Worm (Caenorhabditis elegans) whole organism, young adult: ENCODE data around the gene mcm-7.

Experiments used
- B0035.1 ChIP-seq: sonication (generic microtip); optimal IDR thresholded peaks from 2 replicates; lab custom pipeline; 2016; ENCODE audit warnings: missing genetic modification characterization, mild to moderate bottlenecking, missing compliant biosample characterization, missing genotype, missing genetic modification reagents
- B0261.1 ChIP-seq: sonication (generic microtip); optimal IDR thresholded peaks from 2 replicates; lab custom pipeline; 2016; ENCODE audit warnings: mild to moderate bottlenecking, missing genetic modification characterization, moderate library complexity, missing compliant biosample characterization
- C06A6.2 ChIP-seq: fragments of 200-800 bp; sonication (Bioruptor generic); conservative IDR thresholded peaks from 2 replicates; pipeline ENCODE4 v1.3.6; 2022; ENCODE audit warnings: missing genetic modification characterization, missing compliant biosample characterization
- D2030.7 ChIP-seq: fragments of 200-800 bp; sonication (Bioruptor generic); IDR thresholded peaks from 2 replicates; pipeline ENCODE4 v1.3.6; 2022; ENCODE audit warnings: missing genetic modification reagents, missing genetic modification characterization, missing compliant biosample characterization
- T07F8.4 ChIP-seq: sonication (generic microtip); optimal IDR thresholded peaks from 2 replicates; lab custom pipeline; 2016; ENCODE audit warnings: mild to moderate bottlenecking, missing genetic modification characterization, moderate library complexity, missing compliant biosample characterization
- T26A5.8 ChIP-seq: sonication (generic microtip); optimal IDR thresholded peaks from 2 replicates; lab custom pipeline; 2016; ENCODE audit warnings: missing genetic modification characterization, missing compliant biosample characterization
- Y79H2A.3 ChIP-seq: fragments of 200-800 bp; sonication (Bioruptor generic); conservative IDR thresholded peaks from 2 replicates; pipeline ENCODE4 v1.3.6; 2022; ENCODE audit warnings: missing genetic modification reagents, missing genetic modification characterization, missing compliant biosample characterization
- ZK185.1 ChIP-seq: sonication (generic microtip); optimal IDR thresholded peaks from 2 replicates; lab custom pipeline; 2016; ENCODE audit warnings: mild to moderate bottlenecking, missing genetic modification characterization, missing compliant biosample characterization; ENCODE audit not compliant: poor library complexity, severe bottlenecking
- attf-6 ChIP-seq: fragments of 200-800 bp; sonication (Bioruptor generic); IDR thresholded peaks from 2 replicates; pipeline ENCODE4 v1.3.6; 2022; ENCODE audit warnings: missing genetic modification reagents, missing genetic modification characterization, missing compliant biosample characterization
- ceh-91 ChIP-seq: fragments of 200-800 bp; sonication (Bioruptor generic); IDR thresholded peaks from 2 replicates; pipeline ENCODE4 v1.3.6; 2022; ENCODE audit warnings: missing genetic modification reagents, missing genetic modification characterization, missing compliant biosample characterization
- chd-7 ChIP-seq: sonication (generic microtip); optimal IDR thresholded peaks from 2 replicates; lab custom pipeline; 2016; ENCODE audit warnings: mild to moderate bottlenecking, missing genetic modification characterization, moderate library complexity, missing compliant biosample characterization
- efl-1 ChIP-seq: fragments of 150-350 bp; optimal IDR thresholded peaks from 2 replicates; lab custom pipeline; 2014; ENCODE audit warnings: missing biosample characterization, missing genetic modification reagents, missing genetic modification characterization
- egl-18 ChIP-seq: fragments of 200-800 bp; sonication (Bioruptor generic); IDR thresholded peaks from 2 replicates; pipeline ENCODE4 v1.3.6; 2022; ENCODE audit warnings: missing genetic modification reagents, missing genetic modification characterization, missing compliant biosample characterization
- egl-44 ChIP-seq: fragments of 200-800 bp; sonication (Bioruptor generic); IDR thresholded peaks from 2 replicates; pipeline ENCODE4 v1.3.6; 2022; ENCODE audit warnings: missing genetic modification reagents, missing genetic modification characterization, missing compliant biosample characterization
- egrh-3 ChIP-seq: fragments of 200-800 bp; sonication (Bioruptor generic); IDR thresholded peaks from 2 replicates; pipeline ENCODE4 v1.3.6; 2022; ENCODE audit warnings: missing genetic modification reagents, missing genetic modification characterization, missing compliant biosample characterization
- ets-4 ChIP-seq: fragments of 200-800 bp; sonication (Bioruptor generic); optimal IDR thresholded peaks from 2 replicates; lab custom pipeline; 2018; ENCODE audit warnings: mild to moderate bottlenecking, missing genetic modification characterization, missing compliant biosample characterization
- fkh-3 ChIP-seq: sonication (generic microtip); optimal IDR thresholded peaks from 2 replicates; lab custom pipeline; 2016; ENCODE audit warnings: mild to moderate bottlenecking, missing genetic modification characterization, missing compliant biosample characterization
- hlh-12 ChIP-seq: sonication (generic microtip); optimal IDR thresholded peaks from 2 replicates; lab custom pipeline; 2016; ENCODE audit warnings: missing genetic modification characterization, missing compliant biosample characterization
- lin-26 ChIP-seq: fragments of 200-800 bp; sonication (Bioruptor generic); IDR thresholded peaks from 2 replicates; pipeline ENCODE4 v1.3.6; 2022; ENCODE audit warnings: missing genetic modification reagents, missing genetic modification characterization, missing compliant biosample characterization
- lin-40 ChIP-seq: sonication (generic microtip); optimal IDR thresholded peaks from 2 replicates; lab custom pipeline; 2016; ENCODE audit warnings: missing genetic modification characterization, mild to moderate bottlenecking, missing compliant biosample characterization, missing genotype, missing genetic modification reagents
- lir-1 ChIP-seq: fragments of 200-800 bp; sonication (Bioruptor generic); conservative IDR thresholded peaks from 2 replicates; pipeline ENCODE4 v1.3.6; 2022; ENCODE audit warnings: missing genetic modification reagents, missing genetic modification characterization, missing compliant biosample characterization
- madf-6 ChIP-seq: fragments of 200-800 bp; sonication (Bioruptor generic); IDR thresholded peaks from 2 replicates; pipeline ENCODE4 v1.3.6; 2022; ENCODE audit warnings: missing genetic modification reagents, missing genetic modification characterization, missing compliant biosample characterization
- mel-28 ChIP-seq: sonication (generic microtip); optimal IDR thresholded peaks from 2 replicates; lab custom pipeline; 2016; ENCODE audit warnings: borderline replicate concordance, mild to moderate bottlenecking, missing genetic modification characterization, missing compliant biosample characterization
- mxl-1 ChIP-seq: sonication (generic microtip); optimal IDR thresholded peaks from 2 replicates; lab custom pipeline; 2016; ENCODE audit warnings: missing genetic modification characterization, missing compliant biosample characterization
- nhr-179 ChIP-seq: sonication (generic microtip); optimal IDR thresholded peaks from 2 replicates; lab custom pipeline; 2016; ENCODE audit warnings: mild to moderate bottlenecking, missing genetic modification characterization, missing compliant biosample characterization
- nhr-27 ChIP-seq: fragments of 200-800 bp; sonication (Bioruptor generic); optimal IDR thresholded peaks from 2 replicates; lab custom pipeline; 2018; ENCODE audit warnings: mild to moderate bottlenecking, missing genetic modification characterization, moderate library complexity, missing compliant biosample characterization
- pbrm-1 ChIP-seq: fragments of 200-800 bp; sonication (Bioruptor generic); IDR thresholded peaks from 2 replicates; pipeline ENCODE4 v1.3.6; 2022; ENCODE audit warnings: missing genetic modification reagents, missing genetic modification characterization, missing compliant biosample characterization
- rec-8 ChIP-seq, 2 experiments: sonication (generic microtip); optimal IDR thresholded peaks; 2 replicates each; lab custom pipeline; 2016; ENCODE audit warnings: mild to moderate bottlenecking in 2 of 2, missing genetic modification characterization in 2 of 2, missing genetic modification reagents in 2 of 2, missing genotype in 2 of 2, missing biosample characterization in 1 of 2, missing compliant biosample characterization in 1 of 2, moderate library complexity in 1 of 2
- rpc-1 ChIP-seq, 2 experiments: fragments of 150-350 bp in 1 of 2; sonication (generic microtip) in 1 of 2; optimal IDR thresholded peaks; 2 replicates each; lab custom pipeline; 2014 to 2018; ENCODE audit warnings: missing biosample characterization in 1 of 2, missing genetic modification characterization in 1 of 2, missing genetic modification reagents in 1 of 2, missing genotype in 1 of 2
- sdz-38 ChIP-seq: sonication (generic microtip); optimal IDR thresholded peaks from 2 replicates; lab custom pipeline; 2016; ENCODE audit warnings: missing genotype, missing genetic modification characterization, missing compliant biosample characterization
- tbp1 ChIP-seq: fragments of 200-800 bp; sonication (Bioruptor generic); optimal IDR thresholded peaks from 2 replicates; lab custom pipeline; 2018; ENCODE audit warnings: mild to moderate bottlenecking, missing genetic modification characterization, missing compliant biosample characterization
- tlf-1 ChIP-seq: fragments of 200-800 bp; sonication (Bioruptor generic); optimal IDR thresholded peaks from 2 replicates; lab custom pipeline; 2018; ENCODE audit warnings: mild to moderate bottlenecking, missing genetic modification characterization, missing compliant biosample characterization
- zim-3 ChIP-seq: sonication (generic microtip); optimal IDR thresholded peaks from 2 replicates; lab custom pipeline; 2017; ENCODE audit warnings: mild to moderate bottlenecking, missing genetic modification characterization, moderate library complexity, missing compliant biosample characterization
- ztf-18 ChIP-seq: sonication (generic microtip); optimal IDR thresholded peaks from 2 replicates; lab custom pipeline; 2016; ENCODE audit warnings: missing genotype, mild to moderate bottlenecking, missing genetic modification characterization, missing compliant biosample characterization
- ztf-25 ChIP-seq: fragments of 200-800 bp; sonication (Bioruptor generic); IDR thresholded peaks from 2 replicates; pipeline ENCODE4 v1.3.6; 2022; ENCODE audit warnings: missing genetic modification reagents, missing genetic modification characterization, missing compliant biosample characterization
- ztf-26 ChIP-seq: sonication (generic microtip); optimal IDR thresholded peaks from 2 replicates; lab custom pipeline; 2017; ENCODE audit warnings: missing genetic modification characterization, missing compliant biosample characterization

mcm-7 gene

ce11 chrV:4303793-4304192 lies 43.2 kb upstream of the mcm-7 start:
- TF ChIP-seq pbrm-1 (GFP tag; lab: Robert Waterston, UW) (no peak), B0261.1 (tag; lab: Kevin White, UChicago) (no peak), ztf-26 (tag; lab: Kevin White, UChicago) (no peak)

- TF ChIP-seq mel-28 (tag; lab: Kevin White, UChicago) (no peak), ets-4 (GFP tag; lab: Kevin White, UChicago) (no peak), ztf-25 (no peak), mxl-1 (tag; lab: Kevin White, UChicago) (no peak), tlf-1 (GFP tag; lab: Kevin White, UChicago) (no peak), lir-1 (GFP tag; lab: Robert Waterston, UW) (no peak), pbrm-1 (GFP tag; lab: Robert Waterston, UW) (no peak), nhr-27 (no peak), chd-7 (tag; lab: Kevin White, UChicago) (no peak), hlh-12 (tag; lab: Kevin White, UChicago) (no peak), efl-1 (no peak), T26A5.8 (tag; lab: Kevin White, UChicago) (no peak), egl-18 (GFP tag; lab: Robert Waterston, UW) (no peak), nhr-179 (tag; lab: Kevin White, UChicago) (no peak), egrh-3 (GFP tag; lab: Robert Waterston, UW) (no peak), ceh-91 (GFP tag; lab: Robert Waterston, UW) (no peak), rec-8 (tag; optimal IDR thresholded peaks at IDR 0.05; lab: Kevin White, UChicago) (no peak), T07F8.4 (no peak), B0035.1 (tag; lab: Kevin White, UChicago) (no peak), lin-40 (tag; lab: Kevin White, UChicago) (no peak)
Measured at ce11 chrV:4304240-4304639, 42.7 kb upstream of the mcm-7 start.

ce11 chrV:4310414-4310813 lies 36.6 kb upstream of the mcm-7 start:
- TF ChIP-seq tbp1 (GFP tag; lab: Kevin White, UChicago) (peak; percentile 73), D2030.7 (GFP tag; lab: Robert Waterston, UW) (peak; percentile 63), rpc-1 (optimal IDR thresholded peaks at IDR 0.05; lab: Kevin White, UChicago) (peak; percentile 27), rpc-1 (tag; optimal IDR thresholded peaks at IDR 0.05; lab: Kevin White, UChicago) (peak; percentile 67), B0261.1 (tag; lab: Kevin White, UChicago) (peak; percentile 46), lin-26 (peak; percentile 67; the same call in 1 of the 2 replicates)

DNA sequence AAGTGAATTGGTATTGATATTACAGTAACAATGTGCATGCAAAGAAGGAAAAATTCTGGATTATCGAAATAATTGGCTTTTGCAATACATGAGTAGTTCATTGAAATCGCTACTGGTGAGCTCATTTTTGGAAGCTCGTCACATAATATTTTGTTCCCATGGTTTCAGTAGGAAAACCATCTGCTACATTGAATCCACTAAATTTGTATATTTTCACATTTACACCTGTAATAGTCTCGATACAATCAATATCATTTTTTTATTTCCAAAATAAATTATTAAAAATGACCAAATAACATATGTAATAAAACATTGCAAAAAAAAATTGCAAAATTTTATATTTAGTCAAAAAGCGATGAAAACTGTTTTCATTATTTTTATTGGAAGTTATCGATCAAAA lies 31.9 kb upstream of the mcm-7 start, which contains the start of gene srh-192:
Gene srh-192, minus strand, starts transcription at position 101 of the 400 bp plus-strand sequence.
- TF ChIP-seq egl-44 (no peak), ztf-18 (tag; lab: Kevin White, UChicago) (no peak), attf-6 (GFP tag; lab: Robert Waterston, UW) (no peak), sdz-38 (tag; lab: Kevin White, UChicago) (no peak), Y79H2A.3 (GFP tag; lab: Robert Waterston, UW) (no peak), C06A6.2 (GFP tag; lab: Robert Waterston, UW) (no peak), madf-6 (GFP tag; lab: Robert Waterston, UW) (no peak), rpc-1 (optimal IDR thresholded peaks at IDR 0.05; lab: Kevin White, UChicago) (no peak), rpc-1 (tag; optimal IDR thresholded peaks at IDR 0.05; lab: Kevin White, UChicago) (no peak), zim-3 (tag; lab: Kevin White, UChicago) (no peak), ZK185.1 (tag; lab: Kevin White, UChicago) (no peak), fkh-3 (tag; lab: Kevin White, UChicago) (no peak)
